Fruit fly (Drosophila melanogaster) whole organism, embryonic: ENCODE results near the gene CG33258.

Source experiments
- ATbp ChIP-seq: fragments of 200-800 bp; sonication (Bioruptor generic); optimal IDR thresholded peaks from 2 replicates; lab custom pipeline; 2017; ENCODE audit warnings: missing biosample characterization, mild to moderate bottlenecking, missing genetic modification characterization, missing genetic modification reagents
- Asciz ChIP-seq: fragments of 200-800 bp; sonication (Bioruptor generic); optimal IDR thresholded peaks from 2 replicates; lab custom pipeline; 2017; ENCODE audit warnings: missing biosample characterization, mild to moderate bottlenecking, missing genetic modification characterization, missing genetic modification reagents
- Atf-2 ChIP-seq: fragments of 200-800 bp; sonication (Bioruptor generic); optimal IDR thresholded peaks from 2 replicates; lab custom pipeline; 2016; ENCODE audit warnings: missing biosample characterization, missing genetic modification characterization
- Atf3 ChIP-seq: fragments of 200-800 bp; sonication (Bioruptor generic); optimal IDR thresholded peaks from 3 replicates; lab custom pipeline; 2016; ENCODE audit warnings: missing biosample characterization, missing genetic modification characterization
- B-H2 ChIP-seq: fragments of 200-800 bp; sonication (Bioruptor generic); optimal IDR thresholded peaks from 2 replicates; lab custom pipeline; 2018; ENCODE audit warnings: missing biosample characterization, mild to moderate bottlenecking, missing genetic modification characterization
- CG10462 ChIP-seq: fragments of 200-800 bp; sonication (Bioruptor generic); optimal IDR thresholded peaks from 2 replicates; lab custom pipeline; 2016; ENCODE audit warnings: missing biosample characterization, missing genetic modification characterization
- CG11398 ChIP-seq: fragments of 200-800 bp; sonication (Bioruptor generic); optimal IDR thresholded peaks from 2 replicates; lab custom pipeline; 2016; ENCODE audit warnings: missing biosample characterization, missing genetic modification characterization
- CG12071 ChIP-seq: fragments of 200-800 bp; sonication (Bioruptor generic); optimal IDR thresholded peaks from 3 replicates; lab custom pipeline; 2018; ENCODE audit warnings: missing biosample characterization, mild to moderate bottlenecking, missing genetic modification characterization
- CG13287 ChIP-seq: fragments of 200-800 bp; sonication (Bioruptor generic); IDR thresholded peaks from 2 replicates; pipeline ENCODE4 v1.3.6; 2022; ENCODE audit warnings: missing biosample characterization, missing genetic modification characterization; ENCODE audit not compliant: partially characterized antibody
- CG13296 ChIP-seq: fragments of 200-800 bp; sonication (Bioruptor generic); optimal IDR thresholded peaks from 3 replicates; lab custom pipeline; 2018; ENCODE audit warnings: missing biosample characterization, mild to moderate bottlenecking, missing genetic modification characterization
- CG13424 ChIP-seq: fragments of 200-800 bp; sonication (Bioruptor generic); optimal IDR thresholded peaks from 2 replicates; lab custom pipeline; 2019; ENCODE audit warnings: missing biosample characterization, mild to moderate bottlenecking, missing genetic modification characterization, moderate library complexity
- CG14050 ChIP-seq: fragments of 200-800 bp; sonication (Bioruptor generic); IDR thresholded peaks from 3 replicates; pipeline ENCODE4 v1.3.6; 2022; ENCODE audit warnings: missing biosample characterization, missing genetic modification characterization
- CG15011 ChIP-seq: fragments of 200-800 bp; sonication (Bioruptor generic); optimal IDR thresholded peaks from 3 replicates; lab custom pipeline; 2018; ENCODE audit warnings: missing biosample characterization, mild to moderate bottlenecking, missing genetic modification characterization
- CG2678 ChIP-seq: fragments of 200-800 bp; sonication (Bioruptor generic); optimal IDR thresholded peaks from 3 replicates; lab custom pipeline; 2019; ENCODE audit warnings: missing biosample characterization, mild to moderate bottlenecking, missing genetic modification characterization, moderate library complexity
- CG3065 ChIP-seq: fragments of 200-800 bp; sonication (Bioruptor generic); optimal IDR thresholded peaks from 2 replicates; lab custom pipeline; 2016; ENCODE audit warnings: missing biosample characterization, missing genetic modification characterization
- CG3163 ChIP-seq: fragments of 200-800 bp; sonication (Bioruptor generic); optimal IDR thresholded peaks from 3 replicates; lab custom pipeline; 2016; ENCODE audit warnings: missing biosample characterization, missing genetic modification characterization
- CG34422 ChIP-seq: fragments of 200-800 bp; sonication (Bioruptor generic); IDR thresholded peaks from 3 replicates; pipeline ENCODE4 v1.3.6; 2022; ENCODE audit warnings: missing biosample characterization, missing genetic modification characterization
- CG7556 ChIP-seq: fragments of 200-800 bp; sonication (Bioruptor generic); optimal IDR thresholded peaks from 2 replicates; lab custom pipeline; 2017; ENCODE audit warnings: missing biosample characterization, mild to moderate bottlenecking, missing genetic modification characterization
- CG7745 ChIP-seq: fragments of 200-800 bp; sonication (Bioruptor generic); optimal IDR thresholded peaks from 2 replicates; lab custom pipeline; 2018; ENCODE audit warnings: missing biosample characterization, mild to moderate bottlenecking, missing genetic modification characterization, moderate library complexity
- CG8281 ChIP-seq: fragments of 200-800 bp; sonication (Bioruptor generic); optimal IDR thresholded peaks from 2 replicates; lab custom pipeline; 2018; ENCODE audit warnings: missing biosample characterization, mild to moderate bottlenecking, missing genetic modification characterization, moderate library complexity
- CG9727 ChIP-seq: fragments of 200-800 bp; sonication (Bioruptor generic); optimal IDR thresholded peaks from 3 replicates; lab custom pipeline; 2017; ENCODE audit warnings: missing biosample characterization, mild to moderate bottlenecking, missing genetic modification characterization
- CG9817 ChIP-seq: fragments of 200-800 bp; sonication (Bioruptor generic); optimal IDR thresholded peaks from 2 replicates; lab custom pipeline; 2018; ENCODE audit warnings: missing biosample characterization, mild to moderate bottlenecking, missing genetic modification characterization, moderate library complexity
- CG9932 ChIP-seq: fragments of 200-800 bp; sonication (Bioruptor generic); IDR thresholded peaks from 2 replicates; pipeline ENCODE4 v1.3.6; 2022; ENCODE audit warnings: missing biosample characterization, missing genetic modification characterization
- D19B ChIP-seq: fragments of 200-800 bp; sonication (Bioruptor generic); optimal IDR thresholded peaks from 2 replicates; lab custom pipeline; 2017; ENCODE audit warnings: missing biosample characterization, mild to moderate bottlenecking, missing genetic modification characterization
- Eip74EF ChIP-seq, 2 experiments: fragments of 200-800 bp in 1 of 2; fragments of >200 bp in 1 of 2; sonication (Bioruptor generic) in 1 of 2; optimal IDR thresholded peaks; 2 replicates each; lab custom pipeline; 2017 to 2019; ENCODE audit warnings: missing biosample characterization in 2 of 2, missing genetic modification characterization in 2 of 2, mild to moderate bottlenecking in 1 of 2, moderate library complexity in 1 of 2
- Gug ChIP-seq: fragments of 200-800 bp; sonication (Bioruptor generic); IDR thresholded peaks from 4 replicates; pipeline ENCODE4 v1.3.6; 2022; ENCODE audit warnings: missing biosample characterization, missing genetic modification characterization
- HmgD ChIP-seq: fragments of 200-800 bp; sonication (Bioruptor generic); optimal IDR thresholded peaks from 3 replicates; lab custom pipeline; 2016; ENCODE audit warnings: missing biosample characterization, missing genetic modification characterization
- Hsf ChIP-seq: fragments of 200-800 bp; sonication (Bioruptor generic); optimal IDR thresholded peaks from 3 replicates; lab custom pipeline; 2016; ENCODE audit warnings: missing biosample characterization, missing genetic modification characterization
- Jarid2 ChIP-seq: fragments of 200-800 bp; sonication (Bioruptor generic); optimal IDR thresholded peaks from 3 replicates; lab custom pipeline; 2017; ENCODE audit warnings: mild to moderate bottlenecking, missing biosample characterization, missing genetic modification reagents, missing genetic modification characterization
- Mad ChIP-seq: fragments of 200-800 bp; sonication (Bioruptor generic); optimal IDR thresholded peaks from 2 replicates; lab custom pipeline; 2016; ENCODE audit warnings: missing biosample characterization, missing genetic modification characterization
- Med ChIP-seq: fragments of 200-800 bp; sonication (Bioruptor generic); peaks from one replicate; lab custom pipeline; 2016; ENCODE audit warnings: missing biosample characterization, missing genetic modification characterization, mild to moderate bottlenecking, inconsistent platforms, moderate library complexity
- Nf-YC ChIP-seq: fragments of 200-800 bp; optimal IDR thresholded peaks from 3 replicates; lab custom pipeline; 2019; ENCODE audit warnings: missing biosample characterization, mild to moderate bottlenecking, missing genetic modification characterization, moderate library complexity
- Ravus ChIP-seq: fragments of 200-800 bp; sonication (Bioruptor generic); IDR thresholded peaks from 2 replicates; pipeline ENCODE4 v1.3.6; 2022; ENCODE audit warnings: missing biosample characterization, missing genetic modification characterization
- Scr ChIP-seq: fragments of 200-800 bp; sonication (Bioruptor generic); IDR thresholded peaks from 2 replicates; pipeline ENCODE4 v1.3.6; 2022; ENCODE audit warnings: missing biosample characterization, missing genetic modification characterization; ENCODE audit not compliant: partially characterized antibody
- Sox100B ChIP-seq: fragments of 200-800 bp; sonication (Bioruptor generic); optimal IDR thresholded peaks from 3 replicates; lab custom pipeline; 2018; ENCODE audit warnings: missing biosample characterization, mild to moderate bottlenecking, missing genetic modification characterization
- cad ChIP-seq: fragments of >200 bp; optimal IDR thresholded peaks from 2 replicates; lab custom pipeline; 2017; ENCODE audit warnings: missing biosample characterization, missing genetic modification characterization
- cg ChIP-seq: fragments of 200-800 bp; sonication (Bioruptor generic); optimal IDR thresholded peaks from 3 replicates; lab custom pipeline; 2019; ENCODE audit warnings: missing biosample characterization, mild to moderate bottlenecking, missing genetic modification characterization, moderate library complexity
- disco-r ChIP-seq: fragments of 200-800 bp; sonication (Bioruptor generic); optimal IDR thresholded peaks from 2 replicates; lab custom pipeline; 2016; ENCODE audit warnings: missing biosample characterization, missing genetic modification characterization
- gsb-n ChIP-seq: fragments of 200-800 bp; sonication (Bioruptor generic); optimal IDR thresholded peaks from 3 replicates; lab custom pipeline; 2018; ENCODE audit warnings: missing biosample characterization, mild to moderate bottlenecking, missing genetic modification characterization
- lab ChIP-seq: fragments of 200-800 bp; sonication (Bioruptor generic); optimal IDR thresholded peaks from 3 replicates; lab custom pipeline; 2017; ENCODE audit warnings: missing biosample characterization, missing genetic modification characterization, mild to moderate bottlenecking, moderate library complexity, missing genetic modification reagents
- org-1 ChIP-seq: fragments of 200-800 bp; sonication (Bioruptor generic); optimal IDR thresholded peaks from 2 replicates; lab custom pipeline; 2017; ENCODE audit warnings: missing biosample characterization, missing genetic modification characterization
- schlank ChIP-seq: fragments of 200-800 bp; sonication (Bioruptor generic); optimal IDR thresholded peaks from 2 replicates; lab custom pipeline; 2018; ENCODE audit warnings: missing biosample characterization, mild to moderate bottlenecking, missing genetic modification characterization
- slou ChIP-seq: fragments of 200-800 bp; sonication (Bioruptor generic); optimal IDR thresholded peaks from 3 replicates; lab custom pipeline; 2016; ENCODE audit warnings: missing biosample characterization, missing genetic modification characterization
- stc ChIP-seq: fragments of 200-800 bp; sonication (Bioruptor generic); IDR thresholded peaks from 2 replicates; pipeline ENCODE4 v1.3.6; 2022; ENCODE audit warnings: missing biosample characterization, missing genetic modification characterization
- tll ChIP-seq, 2 experiments: fragments of 200-800 bp in 1 of 2; fragments of >200 bp in 1 of 2; sonication (Bioruptor generic) in 1 of 2; optimal IDR thresholded peaks; 2 replicates each; lab custom pipeline; 2017 to 2019; ENCODE audit warnings: missing biosample characterization in 2 of 2, missing genetic modification characterization in 2 of 2, mild to moderate bottlenecking in 1 of 2, moderate library complexity in 1 of 2
- unpg ChIP-seq: fragments of 200-800 bp; sonication (Bioruptor generic); optimal IDR thresholded peaks from 3 replicates; lab custom pipeline; 2018; ENCODE audit warnings: missing biosample characterization, mild to moderate bottlenecking, missing genetic modification characterization, moderate library complexity
- zen2 ChIP-seq: fragments of 200-800 bp; sonication (Bioruptor generic); IDR thresholded peaks from 3 replicates; pipeline ENCODE4 v1.3.6; 2022; ENCODE audit warnings: missing biosample characterization, missing genetic modification characterization; ENCODE audit not compliant: partially characterized antibody

The CG33258 gene

dm6 chr3L:16049955-16050886 is 32.1 kb upstream of the CG33258 start (continued):
- TF ChIP-seq CG13287 (no peak), CG12071 (GFP tag; lab: Kevin White, UChicago) (peak; percentile 66), CG10462 (GFP tag; lab: Kevin White, UChicago) (no peak), CG7745 (tag; lab: Kevin White, UChicago) (peak; percentile 22), Atf3 (no peak), Eip74EF (GFP tag; optimal IDR thresholded peaks at IDR 0.05; lab: Kevin White, UChicago) (peak in 1 of 2 experiments; percentile 52), ATbp (GFP tag; lab: Kevin White, UChicago) (peak; percentile 47), Sox100B (GFP tag; lab: Kevin White, UChicago) (peak; percentile 46), HmgD (GFP tag; lab: Kevin White, UChicago) (no peak), cad (GFP tag; lab: Kevin White, UChicago) (no peak), Gug (peak; percentile 20; the same call in 1 of the 4 replicates), zen2 (GFP tag; lab: Robert Waterston, UW) (no peak), CG14050 (GFP tag; lab: Robert Waterston, UW) (no peak), CG9727 (GFP tag; lab: Kevin White, UChicago) (peak; percentile 44), CG11398 (peak; percentile 6), Hsf (GFP tag; lab: Kevin White, UChicago) (no peak), org-1 (GFP tag; lab: Kevin White, UChicago) (peak; percentile 17), Jarid2 (GFP tag; lab: Kevin White, UChicago) (peak; percentile 62), Ravus (no peak), Med (GFP tag; lab: Kevin White, UChicago) (peak; percentile 49), stc (no peak), gsb-n (tag; lab: Kevin White, UChicago) (peak; percentile 3), CG9817 (tag; lab: Kevin White, UChicago) (no peak), CG13424 (tag; lab: Kevin White, UChicago) (peak; percentile 5), unpg (GFP tag; lab: Kevin White, UChicago) (peak; percentile 31), Scr (GFP tag; lab: Robert Waterston, UW) (no peak), CG9932 (GFP tag; lab: Robert Waterston, UW) (no peak), slou (GFP tag; lab: Kevin White, UChicago) (no peak), D19B (GFP tag; lab: Kevin White, UChicago) (peak; percentile 13), Nf-YC (tag; lab: Kevin White, UChicago) (peak; percentile 44), CG15011 (GFP tag; lab: Kevin White, UChicago) (peak; percentile 48), lab (peak; percentile 85), CG2678 (tag; lab: Kevin White, UChicago) (peak; percentile 59), Atf-2 (GFP tag; lab: Kevin White, UChicago) (no peak), Mad (GFP tag; lab: Kevin White, UChicago) (peak; percentile 9), CG8281 (tag; lab: Kevin White, UChicago) (peak; percentile 8), Asciz (GFP tag; lab: Kevin White, UChicago) (peak; percentile 47), CG7556 (GFP tag; lab: Kevin White, UChicago) (peak; percentile 56), B-H2 (GFP tag; lab: Kevin White, UChicago) (peak; percentile 63), disco-r (GFP tag; lab: Kevin White, UChicago) (no peak), CG13296 (GFP tag; lab: Kevin White, UChicago) (peak; percentile 71), tll (GFP tag; optimal IDR thresholded peaks at IDR 0.05; lab: Kevin White, UChicago) (no peak), CG34422 (peak; percentile 39; the same call in 1 of the 3 replicates), cg (GFP tag; lab: Kevin White, UChicago) (peak; percentile 25), CG3163 (GFP tag; lab: Kevin White, UChicago) (no peak), schlank (peak; percentile 61), CG3065 (GFP tag; lab: Kevin White, UChicago) (no peak)
